Fruit fly (Drosophila melanogaster): ENCODE measurements around the gene wol.

wol gene

dm6 chr2L:8302766-8303479, at the start of gene wol, which contains the start of gene Scgalpha:
Gene wol, minus strand, starts transcription at chr2L:8302985.
Gene Scgalpha, plus strand, starts transcription at chr2L:8303429.
- TF ChIP-seq CTCF (optimal IDR thresholded peaks at IDR 0.05) (no peak), CG8478 (optimal IDR thresholded peaks at IDR 0.05) (no peak)

- no peak for TF ChIP-seq CTCF (optimal IDR thresholded peaks at IDR 0.05)
- no peak for TF ChIP-seq CG8478 (optimal IDR thresholded peaks at IDR 0.05)
Measured at dm6 chr2L:8351864-8352263, 49.1 kb upstream of the wol start, which contains the start of gene Mur29B. Gene Mur29B, plus strand, starts transcription at chr2L:8352187.

- no peak for TF ChIP-seq CG8478 (optimal IDR thresholded peaks at IDR 0.05)
Measured at dm6 chr2L:8351333-8351732, 48.5 kb upstream of the wol start.

- TF ChIP-seq CTCF (optimal IDR thresholded peaks at IDR 0.05) (no peak), CG8478 (optimal IDR thresholded peaks at IDR 0.05) (no peak)
Measured at dm6 chr2L:8350560-8351171, 47.9 kb upstream of the wol start.

- TF ChIP-seq CTCF (optimal IDR thresholded peaks at IDR 0.05) (no peak), CG8478 (optimal IDR thresholded peaks at IDR 0.05) (no peak)
Measured at dm6 chr2L:8346260-8346659, 43.5 kb upstream of the wol start, which contains the start of gene CG7778. Gene CG7778, plus strand, starts transcription at chr2L:8346620.

dm6 chr2L:8344536-8344935, 41.8 kb upstream of the wol start:
- TF ChIP-seq CTCF (optimal IDR thresholded peaks at IDR 0.05) = no peak
- TF ChIP-seq CG8478 (optimal IDR thresholded peaks at IDR 0.05) = no peak

dm6 chr2L:8342395-8342794, 39.6 kb upstream of the wol start, which contains the start of gene CG14273:
Gene CG14273, plus strand, starts transcription at chr2L:8342695.
- TF ChIP-seq CTCF (optimal IDR thresholded peaks at IDR 0.05) = no peak
- TF ChIP-seq CG8478 (optimal IDR thresholded peaks at IDR 0.05) = no peak

DNA sequence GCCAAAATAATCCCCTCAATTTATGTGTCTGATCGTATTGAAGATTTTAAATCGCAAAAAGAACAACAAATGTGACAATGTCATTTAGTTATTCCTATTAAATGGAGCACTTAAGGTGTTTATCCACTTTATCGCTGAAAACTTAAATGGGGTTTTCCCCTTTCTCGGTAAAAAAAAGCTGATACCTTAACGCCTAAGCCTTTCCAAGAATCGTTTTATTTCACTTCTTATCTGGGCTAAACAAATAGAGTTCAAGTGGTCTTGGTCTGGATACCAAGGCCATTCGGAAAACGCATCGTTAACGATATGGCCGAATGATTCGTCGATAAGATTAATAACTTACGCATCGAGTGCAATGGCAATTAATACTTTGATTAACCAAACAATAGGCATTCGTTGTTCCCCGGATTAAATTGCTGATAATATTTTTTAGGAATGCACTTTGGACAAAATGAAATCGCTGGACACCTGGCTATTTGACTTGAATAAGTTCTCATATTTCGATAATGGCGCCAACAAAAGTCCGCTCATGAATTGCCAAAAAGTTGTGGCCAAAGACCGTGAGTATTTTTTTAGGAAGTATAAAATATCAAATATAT, 37.1 kb upstream of the wol start:
- no peak for TF ChIP-seq CTCF (optimal IDR thresholded peaks at IDR 0.05)
- no peak for TF ChIP-seq CG8478 (optimal IDR thresholded peaks at IDR 0.05)

DNA sequence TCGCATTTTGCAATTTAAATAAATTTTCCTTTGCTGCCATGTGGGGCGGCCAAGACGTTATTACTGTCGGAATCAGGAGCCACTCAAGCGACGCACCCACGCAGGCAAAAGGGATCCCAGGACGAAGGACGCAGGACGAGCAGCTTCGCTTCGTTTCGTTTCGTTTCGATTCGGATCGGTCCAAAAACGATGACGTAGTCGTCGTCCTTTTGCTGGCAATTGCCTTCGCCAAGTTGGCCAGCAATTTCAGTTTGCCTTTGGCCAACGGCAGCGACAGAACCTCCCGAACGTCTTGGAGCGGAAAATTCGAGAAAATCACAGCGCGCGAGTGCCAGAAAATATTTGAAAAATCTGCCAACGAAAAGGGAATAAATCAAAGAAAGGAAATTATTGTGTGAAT, 35.3 kb upstream of the wol start, which contains the start of gene witty:
TSS of gene witty (plus strand) at position 249 of the 400 bp plus-strand sequence.
- no peak for TF ChIP-seq CG8478 (optimal IDR thresholded peaks at IDR 0.05)
- no peak for TF ChIP-seq CTCF (optimal IDR thresholded peaks at IDR 0.05)

dm6 chr2L:8334705-8335104, 31.9 kb upstream of the wol start:
- TF ChIP-seq CG8478 (optimal IDR thresholded peaks at IDR 0.05) = no peak
- no peak for TF ChIP-seq CTCF (optimal IDR thresholded peaks at IDR 0.05)

DNA sequence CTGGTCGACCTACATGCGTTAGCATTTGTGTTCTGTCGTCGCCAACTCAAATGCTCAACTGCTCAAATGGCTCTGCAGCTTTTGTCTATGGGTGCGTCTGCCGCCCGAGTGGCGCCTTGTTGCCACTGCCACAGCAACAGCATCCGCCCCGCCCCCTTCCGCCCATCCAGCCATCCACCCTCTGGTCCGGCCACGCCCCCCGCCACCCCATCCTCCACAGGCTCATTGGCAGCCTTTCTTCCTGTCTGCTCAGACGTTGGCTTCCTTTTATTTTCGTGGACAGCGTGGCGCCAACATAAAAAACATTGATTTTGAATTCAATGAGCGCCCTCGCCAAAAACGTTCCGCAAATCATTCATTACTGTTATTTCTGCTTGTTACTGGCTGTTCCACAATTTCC, 30.8 kb upstream of the wol start:
- TF ChIP-seq CG8478 (optimal IDR thresholded peaks at IDR 0.05) = no peak
- no peak for TF ChIP-seq CTCF (optimal IDR thresholded peaks at IDR 0.05)

DNA sequence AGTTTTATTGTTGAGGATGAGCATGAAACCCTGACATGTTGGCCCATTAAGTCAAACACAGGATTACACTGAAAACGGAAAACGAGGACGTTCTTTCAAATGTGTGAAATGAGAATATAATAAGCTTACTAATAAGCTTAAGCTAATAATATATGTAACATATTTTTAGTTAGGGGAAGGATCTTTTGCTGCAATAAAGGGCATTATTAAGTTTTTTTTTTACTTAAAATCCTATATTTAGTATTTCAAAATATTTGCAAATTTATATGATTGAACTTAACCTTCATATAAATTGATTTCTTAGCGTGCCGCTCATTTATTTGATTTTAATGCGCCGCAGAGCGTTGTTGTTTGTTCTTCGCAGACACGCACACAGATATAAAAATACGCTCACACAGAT, 30.4 kb upstream of the wol start:
- TF ChIP-seq CG8478 (optimal IDR thresholded peaks at IDR 0.05) (no peak), CTCF (optimal IDR thresholded peaks at IDR 0.05) (no peak)

DNA sequence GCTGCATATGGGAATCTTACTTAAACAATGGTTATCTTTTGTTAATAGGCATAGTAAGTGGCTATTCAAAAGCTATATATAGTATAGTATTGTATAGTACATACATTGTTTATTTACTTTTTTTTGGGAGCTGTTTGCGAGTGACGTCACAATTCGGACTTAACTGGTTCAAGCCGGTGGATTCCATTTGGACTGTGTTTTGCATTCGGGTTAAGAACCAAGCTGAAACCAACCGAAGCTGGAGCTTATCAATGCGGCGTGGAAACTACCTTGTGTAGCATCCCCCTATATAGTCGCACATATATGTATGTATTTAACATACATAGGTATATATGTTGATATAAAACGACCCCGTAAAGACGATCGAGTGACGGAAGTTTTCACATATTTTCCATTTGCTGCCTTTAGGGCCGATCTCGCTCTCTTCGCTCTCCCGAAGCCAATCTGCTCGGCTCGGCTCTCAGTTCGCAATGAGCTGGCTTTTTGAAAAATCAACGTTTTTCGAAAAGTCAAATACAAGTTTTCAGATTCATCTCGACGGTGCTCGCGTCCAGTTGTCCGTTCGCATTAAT, 25.8 kb upstream of the wol start:
- TF ChIP-seq CG8478 (optimal IDR thresholded peaks at IDR 0.05) (no peak), CTCF (optimal IDR thresholded peaks at IDR 0.05) (no peak)

DNA sequence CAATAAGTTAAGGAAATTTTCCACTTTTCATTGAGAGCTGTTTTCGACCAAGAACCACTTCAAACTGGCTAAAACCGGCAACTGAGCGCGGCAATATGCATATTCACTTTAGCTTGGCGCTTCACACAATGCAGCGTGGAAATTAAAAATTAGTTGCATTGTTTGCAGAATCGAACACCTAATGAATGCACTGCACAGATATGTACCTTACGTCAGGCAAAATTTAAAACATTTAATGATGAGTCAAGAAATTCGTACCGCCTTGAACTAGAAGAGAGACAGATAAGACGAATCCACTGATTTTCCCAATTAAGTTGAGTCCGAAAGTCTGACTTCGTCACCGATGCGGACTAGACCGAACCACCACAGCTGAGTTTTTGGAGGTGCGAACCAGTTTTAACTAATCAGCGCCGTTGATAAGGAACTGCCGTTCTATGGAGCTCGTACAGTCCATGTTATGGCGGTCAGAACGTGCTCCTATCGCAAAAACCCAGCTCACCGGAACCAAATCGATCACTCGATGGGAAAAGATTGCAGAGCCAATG, 25.1 kb upstream of the wol start:
- TF ChIP-seq CTCF (optimal IDR thresholded peaks at IDR 0.05) = no peak
- TF ChIP-seq CG8478 (optimal IDR thresholded peaks at IDR 0.05) = no peak

dm6 chr2L:8327272-8327555, 24.4 kb upstream of the wol start, which contains the start of gene CG14275:
Gene CG14275, plus strand, starts transcription at chr2L:8327456.
- TF ChIP-seq CG8478 (optimal IDR thresholded peaks at IDR 0.05) (no peak), CTCF (optimal IDR thresholded peaks at IDR 0.05) (no peak)

All from S2 (cell line).